Fruit fly (Drosophila melanogaster) S2 (cell line): ENCODE results near the gene heix.

Source experiments
- CG8478 ChIP-seq: fragments of >200 bp; optimal IDR thresholded peaks from 2 replicates; lab custom pipeline; 2018
- CTCF ChIP-seq, 2 experiments: fragments of >200 bp; optimal IDR thresholded peaks; 2 replicates each; lab custom pipeline; 2018

Gene heix

dm6 chr2L:16299466-16300311 is at the start of gene heix, which contains the start of gene CG17328:
Gene heix (minus strand): TSS chr2L:16299858.
Gene CG17328 (plus strand): TSS chr2L:16299943.
- TF ChIP-seq CG8478 (lab: Kevin White, UChicago) (no peak), CTCF (optimal IDR thresholded peaks at IDR 0.05; lab: Kevin White, UChicago) (no peak)

dm6 chr2L:16342224-16342623 is 42.6 kb upstream of the heix start, which contains the start of gene CG44405:
Gene CG44405 (minus strand): TSS chr2L:16342324.
- no peak for TF ChIP-seq CTCF (optimal IDR thresholded peaks at IDR 0.05; lab: Kevin White, UChicago)

- no peak for TF ChIP-seq CTCF (optimal IDR thresholded peaks at IDR 0.05; lab: Kevin White, UChicago)
- no peak for TF ChIP-seq CG8478 (lab: Kevin White, UChicago)
Measured at dm6 chr2L:16340268-16340667, 40.6 kb upstream of the heix start, which contains the start of gene CG42266. Gene CG42266 (minus strand): TSS chr2L:16340368.

- TF ChIP-seq CTCF (optimal IDR thresholded peaks at IDR 0.05; lab: Kevin White, UChicago), result no peak
- no peak for TF ChIP-seq CG8478 (lab: Kevin White, UChicago)
Measured at dm6 chr2L:16337785-16338184, 38.1 kb upstream of the heix start, which contains the start of gene CG31817. Gene CG31817 (minus strand): TSS chr2L:16337885.

- no peak for TF ChIP-seq CTCF (optimal IDR thresholded peaks at IDR 0.05; lab: Kevin White, UChicago)
- no peak for TF ChIP-seq CG8478 (lab: Kevin White, UChicago)
Measured at dm6 chr2L:16329625-16330024, 30.0 kb upstream of the heix start, which contains the start of gene CG4440. Gene CG4440 (plus strand): TSS chr2L:16329925.

- no peak for TF ChIP-seq CG8478 (lab: Kevin White, UChicago)
- TF ChIP-seq CTCF (optimal IDR thresholded peaks at IDR 0.05; lab: Kevin White, UChicago), result peak in 1 of 2 experiments; percentile 19
Measured at dm6 chr2L:16329102-16329520, 29.5 kb upstream of the heix start, which contains the start of gene mRpL4. Gene mRpL4 (minus strand): TSS chr2L:16329132.

dm6 chr2L:16326892-16327291 is 27.2 kb upstream of the heix start, which contains the start of gene CG4278:
Gene CG4278 (plus strand): TSS chr2L:16327069.
- TF ChIP-seq CTCF (optimal IDR thresholded peaks at IDR 0.05; lab: Kevin White, UChicago) (no peak), CG8478 (lab: Kevin White, UChicago) (no peak)

dm6 chr2L:16325515-16326257 is 26.0 kb upstream of the heix start, which contains the start of gene cact:
Gene cact (minus strand): TSS chr2L:16326207.
- TF ChIP-seq CTCF (optimal IDR thresholded peaks at IDR 0.05; lab: Kevin White, UChicago), result no peak
- no peak for TF ChIP-seq CG8478 (lab: Kevin White, UChicago)

dm6 chr2L:16324833-16325232 is 25.2 kb upstream of the heix start:
- TF ChIP-seq CG8478 (lab: Kevin White, UChicago) (no peak), CTCF (optimal IDR thresholded peaks at IDR 0.05; lab: Kevin White, UChicago) (no peak)

dm6 chr2L:16323544-16323943 is 23.9 kb upstream of the heix start:
- TF ChIP-seq CTCF (optimal IDR thresholded peaks at IDR 0.05; lab: Kevin White, UChicago) (no peak), CG8478 (lab: Kevin White, UChicago) (no peak)

- TF ChIP-seq CTCF (optimal IDR thresholded peaks at IDR 0.05; lab: Kevin White, UChicago) (no peak), CG8478 (lab: Kevin White, UChicago) (no peak)
Measured at dm6 chr2L:16321872-16322631, 22.4 kb upstream of the heix start.

- TF ChIP-seq CG8478 (lab: Kevin White, UChicago), result no peak
- no peak for TF ChIP-seq CTCF (optimal IDR thresholded peaks at IDR 0.05; lab: Kevin White, UChicago)
Measured at dm6 chr2L:16321209-16321608, 21.6 kb upstream of the heix start.

- TF ChIP-seq CG8478 (lab: Kevin White, UChicago) (no peak), CTCF (optimal IDR thresholded peaks at IDR 0.05; lab: Kevin White, UChicago) (no peak)
Measured at dm6 chr2L:16320428-16320827, 20.8 kb upstream of the heix start.

dm6 chr2L:16319743-16320142 is 20.1 kb upstream of the heix start:
- no peak for TF ChIP-seq CTCF (optimal IDR thresholded peaks at IDR 0.05; lab: Kevin White, UChicago)
- TF ChIP-seq CG8478 (lab: Kevin White, UChicago), result no peak
